Worm (Caenorhabditis elegans) whole organism, L2 larva: Measurements from ENCODE around the gene cyp-29A2.

Experiments
- F13H6.1 ChIP-seq: sonication (generic microtip); optimal IDR thresholded peaks from 2 replicates; lab custom pipeline; 2016; ENCODE audit warnings: missing genetic modification characterization, missing compliant biosample characterization
- aly-2 ChIP-seq: fragments of 150-350 bp; optimal IDR thresholded peaks from 2 replicates; lab custom pipeline; 2014; ENCODE audit warnings: missing biosample characterization, missing genetic modification characterization
- blmp-1 ChIP-seq: sonication (generic microtip); optimal IDR thresholded peaks from 2 replicates; lab custom pipeline; 2017; ENCODE audit warnings: missing genetic modification characterization, mild to moderate bottlenecking, missing compliant biosample characterization, antibody characterized with exemption, moderate library complexity; ENCODE audit not compliant: insufficient read depth
- ceh-82 ChIP-seq: fragments of 150-350 bp; optimal IDR thresholded peaks from 2 replicates; lab custom pipeline; 2014; ENCODE audit warnings: missing biosample characterization, missing genetic modification characterization
- egl-27 ChIP-seq: sonication (generic microtip); optimal IDR thresholded peaks from 3 replicates; lab custom pipeline; 2017; ENCODE audit warnings: missing biosample characterization, missing genetic modification reagents, missing genetic modification characterization
- elt-1 ChIP-seq: fragments of 150-350 bp; optimal IDR thresholded peaks from 2 replicates; lab custom pipeline; 2014; ENCODE audit warnings: missing biosample characterization, missing genetic modification characterization
- lin-11 ChIP-seq: fragments of 150-350 bp; sonication (generic microtip); optimal IDR thresholded peaks from 2 replicates; lab custom pipeline; 2014; ENCODE audit warnings: missing biosample characterization, missing genetic modification characterization, inconsistent platforms, mixed read lengths
- lin-13 ChIP-seq: fragments of 150-350 bp; optimal IDR thresholded peaks from 2 replicates; lab custom pipeline; 2014; ENCODE audit warnings: missing biosample characterization, missing genetic modification reagents, missing genetic modification characterization
- nhr-21 ChIP-seq: fragments of 150-350 bp; optimal IDR thresholded peaks from 2 replicates; lab custom pipeline; 2014; ENCODE audit warnings: missing biosample characterization, missing genetic modification characterization
- nhr-6 ChIP-seq: fragments of 150-350 bp; optimal IDR thresholded peaks from 2 replicates; lab custom pipeline; 2014; ENCODE audit warnings: missing biosample characterization, missing genetic modification characterization
- ztf-11 ChIP-seq: sonication (generic microtip); optimal IDR thresholded peaks from 2 replicates; lab custom pipeline; 2017; ENCODE audit warnings: missing biosample characterization, missing genetic modification characterization

DNA sequence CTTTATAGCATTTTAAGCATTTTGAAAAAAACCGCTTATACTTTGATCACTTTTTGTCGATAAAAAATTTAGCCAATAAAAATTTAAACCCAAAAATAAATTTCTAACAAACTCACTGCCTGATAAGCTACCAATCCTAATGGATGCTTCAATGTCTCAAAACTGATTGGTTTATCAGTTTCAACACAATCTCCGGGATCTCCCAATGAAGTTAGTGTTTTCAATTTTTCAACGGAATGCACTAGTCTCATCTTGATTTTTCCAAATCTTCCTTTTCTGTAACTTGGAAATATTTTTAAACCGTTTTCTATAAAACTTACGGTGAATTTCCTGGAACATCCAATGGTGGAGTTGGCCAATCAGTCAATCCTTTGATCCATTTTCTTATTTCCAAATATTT, 6.3 kb downstream of the cyp-29A2 start:
- TF ChIP-seq elt-1 (tag; lab: Kevin White, UChicago) (no peak), nhr-6 (no peak), lin-11 (no peak), nhr-21 (tag; lab: Kevin White, UChicago) (no peak), ceh-82 (tag; lab: Kevin White, UChicago) (no peak), ztf-11 (tag; lab: Kevin White, UChicago) (no peak), blmp-1 (no peak), aly-2 (tag; lab: Kevin White, UChicago) (no peak), lin-13 (no peak), egl-27 (tag; lab: Kevin White, UChicago) (no peak), F13H6.1 (tag; lab: Kevin White, UChicago) (no peak)
